Worm (Caenorhabditis elegans): ENCODE measurements around the gene F13E9.19.

- no peak for TF ChIP-seq madf-6 (GFP tag; IDR thresholded peaks at IDR 0.05)
- TF ChIP-seq D2030.7 (GFP tag; IDR thresholded peaks at IDR 0.05) = no peak
- no peak for TF ChIP-seq unc-62 (GFP tag; optimal IDR thresholded peaks at IDR 0.05)
- no peak for TF ChIP-seq ztf-22 (GFP tag; optimal IDR thresholded peaks at IDR 0.05)
- no peak for TF ChIP-seq pha-4 (tag; optimal IDR thresholded peaks at IDR 0.05)
- TF ChIP-seq F10E7.11 (tag; optimal IDR thresholded peaks at IDR 0.05) = no peak
- no peak for TF ChIP-seq dpff-1 (tag; optimal IDR thresholded peaks at IDR 0.05)
- no peak for TF ChIP-seq lin-26 (GFP tag; IDR thresholded peaks at IDR 0.05)
- TF ChIP-seq F57A8.1 (GFP tag; optimal IDR thresholded peaks at IDR 0.05) = no peak
- TF ChIP-seq rpc-1 (optimal IDR thresholded peaks at IDR 0.05) = no peak
- no peak for TF ChIP-seq rpc-1 (tag; optimal IDR thresholded peaks at IDR 0.05)
Measured at ce11 chrIV:10891993-10892392, 7.2 kb upstream of the F13E9.19 start, which contains the start of gene srlf-12.

Data from whole organism, young adult.